Worm (Caenorhabditis elegans) whole organism, early embryonic: ENCODE measurements around the gene col-101.

Experiments used
- B0310.2 ChIP-seq: sonication (generic microtip); optimal IDR thresholded peaks from 2 replicates; lab custom pipeline; 2016; ENCODE audit warnings: mild to moderate bottlenecking, missing genetic modification characterization, missing compliant biosample characterization
- aly-1 ChIP-seq: sonication (generic microtip); optimal IDR thresholded peaks from 2 replicates; lab custom pipeline; 2016; ENCODE audit warnings: missing genetic modification characterization, missing compliant biosample characterization
- ama-1 ChIP-seq: fragments of 150-350 bp; optimal IDR thresholded peaks from 2 replicates; lab custom pipeline; 2014
- ceh-13 ChIP-seq: fragments of 200-800 bp; sonication (Bioruptor generic); optimal IDR thresholded peaks from 2 replicates; lab custom pipeline; 2018; ENCODE audit warnings: mild to moderate bottlenecking, missing genetic modification characterization, missing compliant biosample characterization
- ets-7 ChIP-seq: sonication (generic microtip); optimal IDR thresholded peaks from 2 replicates; lab custom pipeline; 2016; ENCODE audit warnings: missing genotype, missing genetic modification characterization, missing compliant biosample characterization
- flt-1 ChIP-seq: fragments of 200-800 bp; sonication (Bioruptor generic); IDR thresholded peaks from 2 replicates; pipeline ENCODE4 v1.3.6; 2022; ENCODE audit warnings: missing genetic modification characterization, missing compliant biosample characterization
- hmbx-1 ChIP-seq: sonication (generic microtip); optimal IDR thresholded peaks from 2 replicates; lab custom pipeline; 2016; ENCODE audit warnings: mild to moderate bottlenecking, missing genetic modification characterization, missing compliant biosample characterization
- hmg-4 ChIP-seq: fragments of 200-800 bp; sonication (Bioruptor generic); optimal IDR thresholded peaks from 2 replicates; lab custom pipeline; 2018; ENCODE audit warnings: mild to moderate bottlenecking, missing genetic modification characterization, missing compliant biosample characterization
- hnd-1 ChIP-seq: sonication (generic microtip); optimal IDR thresholded peaks from 2 replicates; lab custom pipeline; 2016; ENCODE audit warnings: missing genetic modification characterization, missing compliant biosample characterization
- sea-1 ChIP-seq: fragments of 200-800 bp; sonication (Bioruptor generic); conservative IDR thresholded peaks from 2 replicates; pipeline ENCODE4 v1.3.6; 2022; ENCODE audit warnings: missing genetic modification characterization, missing compliant biosample characterization
- tbx-11 ChIP-seq: fragments of 200-800 bp; sonication (Bioruptor generic); IDR thresholded peaks from 2 replicates; pipeline ENCODE4 v1.3.6; 2022; ENCODE audit warnings: missing genetic modification characterization, missing compliant biosample characterization
- tra-4 ChIP-seq: sonication (generic microtip); optimal IDR thresholded peaks from 2 replicates; lab custom pipeline; 2017; ENCODE audit warnings: missing genetic modification characterization, missing compliant biosample characterization

DNA sequence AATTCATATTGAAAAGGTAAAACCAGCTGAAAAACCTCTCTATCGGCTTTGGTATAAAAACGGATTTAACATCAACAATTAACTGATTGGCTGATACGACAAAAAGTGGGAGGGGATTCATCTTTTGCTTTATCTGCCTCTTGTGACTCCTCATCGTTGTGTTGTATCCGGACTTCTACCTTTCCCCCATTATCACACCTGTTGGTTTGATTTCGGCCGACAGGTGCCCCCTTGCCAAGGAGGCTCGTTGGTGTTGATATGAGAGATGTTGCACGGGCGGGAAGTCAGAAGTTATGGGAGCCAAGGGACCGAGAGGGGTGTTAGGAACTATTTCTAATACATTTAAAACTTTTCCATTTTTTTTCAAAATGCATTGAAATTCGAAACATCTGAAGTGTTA is 12.3 kb downstream of the col-101 start:
- no peak for TF ChIP-seq flt-1 (GFP tag; lab: Robert Waterston, UW)
- no peak for TF ChIP-seq tbx-11 (GFP tag; lab: Robert Waterston, UW)
- TF ChIP-seq ets-7 (tag; lab: Kevin White, UChicago) = no peak
- TF ChIP-seq ama-1 = no peak
- TF ChIP-seq hnd-1 (tag; lab: Kevin White, UChicago) = no peak
- no peak for TF ChIP-seq B0310.2 (tag; lab: Kevin White, UChicago)
- no peak for TF ChIP-seq hmbx-1 (tag; lab: Kevin White, UChicago)
- TF ChIP-seq aly-1 (tag; lab: Kevin White, UChicago) = no peak
- no peak for TF ChIP-seq sea-1 (GFP tag; lab: Robert Waterston, UW)
- no peak for TF ChIP-seq ceh-13 (GFP tag; lab: Kevin White, UChicago)
- no peak for TF ChIP-seq hmg-4 (GFP tag; lab: Kevin White, UChicago)
- no peak for TF ChIP-seq tra-4
